Fruit fly (Drosophila melanogaster) whole organism, embryonic: Measurements from ENCODE around the gene papi.

Experiments used
- Neu2 ChIP-seq: fragments of 200-800 bp; sonication (Bioruptor generic); optimal IDR thresholded peaks from 3 replicates; lab custom pipeline; 2016; ENCODE audit warnings: missing biosample characterization, missing genetic modification characterization, borderline replicate concordance
- z ChIP-seq: fragments of 200-800 bp; sonication (Bioruptor generic); IDR thresholded peaks from 3 replicates; pipeline ENCODE4 v1.3.6; 2022; ENCODE audit warnings: missing biosample characterization, missing genetic modification characterization

DNA sequence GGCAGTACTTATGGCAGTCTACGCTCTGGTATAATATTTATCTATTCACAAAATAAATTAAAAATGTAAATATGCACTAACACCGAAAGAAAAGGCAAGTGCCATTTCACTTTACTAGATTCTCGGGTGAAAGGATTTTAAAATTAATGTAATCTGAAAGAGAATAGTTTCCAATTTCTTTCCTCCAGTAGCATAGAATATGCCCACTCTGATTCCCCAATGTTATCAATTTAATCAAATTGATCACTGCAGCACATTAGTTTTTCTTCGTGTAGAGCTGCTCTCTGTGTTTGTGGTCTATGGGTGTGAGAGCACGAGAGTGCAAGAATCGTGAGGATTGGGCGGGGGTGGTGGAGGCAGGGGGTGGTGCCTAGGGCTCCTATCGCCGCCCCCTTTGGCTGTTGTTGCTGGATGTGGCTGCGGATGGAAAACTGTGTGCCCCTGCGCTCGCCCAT lies 19.4 kb upstream of the papi start:
- no peak for TF ChIP-seq Neu2
- TF ChIP-seq z (GFP tag; lab: Robert Waterston, UW): peak; percentile 4; the same call in 1 of the 3 replicates
